Worm (Caenorhabditis elegans) whole organism, mixed stage, embryonic: ENCODE measurements around the gene daf-3.

Experiments used
- flh-1 ChIP-seq: fragments of 200-800 bp; sonication (Bioruptor generic); optimal IDR thresholded peaks from 2 replicates; lab custom pipeline; 2018; ENCODE audit warnings: mild to moderate bottlenecking, missing genetic modification characterization, moderate library complexity, missing compliant biosample characterization
- lin-32 ChIP-seq: fragments of 200-800 bp; sonication (Bioruptor generic); optimal IDR thresholded peaks from 2 replicates; lab custom pipeline; 2018; ENCODE audit warnings: mild to moderate bottlenecking, missing genetic modification characterization, missing compliant biosample characterization
- nhr-12 ChIP-seq: fragments of 150-350 bp; optimal IDR thresholded peaks from 2 replicates; lab custom pipeline; 2014; ENCODE audit warnings: missing biosample characterization, missing genetic modification characterization
- nhr-237 ChIP-seq: fragments of 150-350 bp; optimal IDR thresholded peaks from 2 replicates; lab custom pipeline; 2014; ENCODE audit warnings: missing biosample characterization, missing genetic modification characterization
- sptf-1 ChIP-seq: sonication (generic microtip); optimal IDR thresholded peaks from 2 replicates; lab custom pipeline; 2017; ENCODE audit warnings: mild to moderate bottlenecking, missing genetic modification characterization, moderate library complexity, missing compliant biosample characterization
- unc-62 ChIP-seq: fragments of 150-350 bp; optimal IDR thresholded peaks from 2 replicates; lab custom pipeline; 2014; ENCODE audit warnings: missing biosample characterization, missing genetic modification reagents, missing genetic modification characterization
- ztf-11 ChIP-seq: fragments of 150-350 bp; optimal IDR thresholded peaks from 2 replicates; lab custom pipeline; 2014; ENCODE audit warnings: missing biosample characterization, missing genetic modification characterization

DNA sequence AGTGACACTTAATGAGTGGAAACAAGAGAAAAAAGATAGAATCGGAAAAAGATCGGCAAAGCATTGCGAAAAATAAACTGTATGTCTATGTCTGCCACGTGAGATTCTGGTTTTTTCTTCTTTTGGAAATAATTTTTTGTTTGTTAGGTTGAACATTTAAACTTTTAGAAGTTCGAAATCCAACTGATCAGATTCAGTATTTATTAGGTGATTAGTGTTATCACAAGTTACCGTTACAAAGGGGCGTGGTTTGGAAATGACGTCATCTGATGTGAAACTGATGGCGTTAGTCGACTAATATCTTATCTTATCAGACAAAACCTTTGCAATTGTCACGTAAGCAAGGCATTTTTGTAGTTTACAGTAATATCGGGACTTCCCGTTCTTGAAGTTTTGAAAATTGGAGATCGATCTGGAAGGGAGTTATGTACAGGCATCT lies 39.0 kb upstream of the daf-3 start:
- TF ChIP-seq sptf-1 (no peak), nhr-12 (tag; lab: Kevin White, UChicago) (no peak), flh-1 (no peak), ztf-11 (tag; lab: Kevin White, UChicago) (no peak), unc-62 (GFP tag; lab: Kevin White, UChicago) (no peak), nhr-237 (tag; lab: Kevin White, UChicago) (no peak), lin-32 (GFP tag; lab: Kevin White, UChicago) (no peak)
